Worm (Caenorhabditis elegans): ENCODE results near the gene str-1.
A peak's percentile ranks its signal among the peaks of the same experiment; 100 is the strongest.

Gene str-1

DNA sequence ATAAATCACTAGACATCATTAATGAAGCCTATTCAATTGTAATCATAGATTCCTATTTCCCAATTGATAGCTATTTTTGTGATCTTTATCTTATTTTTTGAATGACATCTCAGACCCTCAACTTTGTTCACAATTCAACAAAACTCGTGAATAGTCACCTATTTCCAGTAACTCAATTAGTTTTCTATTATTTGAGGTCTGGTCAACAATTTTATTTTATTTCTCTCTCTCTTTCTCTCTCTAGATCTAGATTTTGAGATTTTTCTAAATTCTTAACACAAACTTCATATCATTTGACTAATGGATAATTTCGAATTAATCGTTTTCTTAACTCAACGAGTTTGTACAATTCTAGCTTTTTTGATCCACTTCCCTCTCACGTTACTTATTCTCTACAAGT lies at the start of gene str-1:
Gene str-1 (plus strand): TSS at position 301 of the 400 bp plus-strand sequence.
- TF ChIP-seq flt-1 (GFP tag; IDR thresholded peaks at IDR 0.05): no peak
- no peak for TF ChIP-seq sea-1 (GFP tag; conservative IDR thresholded peaks at IDR 0.05)
- no peak for TF ChIP-seq hnd-1 (tag; optimal IDR thresholded peaks at IDR 0.05)
- no peak for TF ChIP-seq hmbx-1 (tag; optimal IDR thresholded peaks at IDR 0.05)
- TF ChIP-seq ceh-13 (GFP tag; optimal IDR thresholded peaks at IDR 0.05): no peak
- TF ChIP-seq B0310.2 (tag; optimal IDR thresholded peaks at IDR 0.05): no peak
- TF ChIP-seq ama-1 (optimal IDR thresholded peaks at IDR 0.05): no peak
- no peak for TF ChIP-seq ceh-36 (tag; optimal IDR thresholded peaks at IDR 0.05)
- TF ChIP-seq hmg-4 (GFP tag; optimal IDR thresholded peaks at IDR 0.05): no peak

DNA sequence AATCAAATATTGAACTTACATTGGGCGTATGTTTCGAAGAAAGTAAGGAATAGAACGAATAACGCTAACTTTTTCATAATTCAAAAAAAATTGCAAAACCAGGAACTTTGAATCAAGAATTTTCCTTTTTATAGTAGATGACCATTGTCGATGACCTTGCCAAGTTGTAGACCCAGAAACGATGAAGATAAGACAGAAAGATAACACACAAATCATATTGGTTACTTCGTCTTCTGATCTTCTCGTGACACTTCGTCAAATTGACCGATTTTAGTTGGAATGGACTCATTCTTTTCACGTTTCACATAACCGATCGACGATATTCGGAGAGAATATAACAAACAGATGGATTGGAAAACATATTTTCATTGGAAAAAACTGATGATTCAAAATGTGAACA lies 41.8 kb upstream of the str-1 start, which contains the start of gene grsp-3:
Gene grsp-3 (minus strand): TSS at position 149 of the 400 bp plus-strand sequence.
- TF ChIP-seq F13C5.2 (tag; optimal IDR thresholded peaks at IDR 0.05) (no peak), ets-7 (tag; optimal IDR thresholded peaks at IDR 0.05) (no peak), B0310.2 (tag; optimal IDR thresholded peaks at IDR 0.05) (no peak), hnd-1 (tag; optimal IDR thresholded peaks at IDR 0.05) (no peak), hmbx-1 (tag; optimal IDR thresholded peaks at IDR 0.05) (no peak), scrt-1 (GFP tag; IDR thresholded peaks at IDR 0.05) (no peak), tbx-37 (GFP tag; conservative IDR thresholded peaks at IDR 0.05) (no peak), flt-1 (GFP tag; IDR thresholded peaks at IDR 0.05) (no peak)

DNA sequence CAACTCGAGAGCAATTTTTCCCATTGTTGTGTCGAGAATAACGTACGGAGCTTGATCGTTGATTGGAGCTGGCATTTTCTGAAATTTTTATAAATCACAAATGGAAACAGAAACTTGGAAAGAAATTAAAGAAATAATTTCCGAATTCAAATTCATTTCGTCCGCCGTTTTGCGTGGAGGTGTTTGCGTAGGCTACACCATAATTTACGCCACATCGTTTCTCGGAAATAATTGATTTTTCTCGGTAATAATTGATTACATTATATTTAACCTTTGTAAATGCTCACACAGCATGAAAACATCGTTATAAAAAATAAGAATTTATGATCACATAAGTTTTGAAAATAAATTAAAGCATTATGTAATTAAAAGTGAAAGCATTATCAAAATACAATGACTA lies 40.4 kb upstream of the str-1 start, which contains the start of gene cyn-12:
Gene cyn-12 (minus strand): TSS at position 78 of the 400 bp plus-strand sequence.
- 0 out of 2 replicates have a peak, but pooled peaks have one; percentile 14 for TF ChIP-seq tbx-37 (GFP tag; conservative IDR thresholded peaks at IDR 0.05)
- TF ChIP-seq ets-7 (tag; optimal IDR thresholded peaks at IDR 0.05): no peak
- no peak for TF ChIP-seq F13C5.2 (tag; optimal IDR thresholded peaks at IDR 0.05)
- no peak for TF ChIP-seq ceh-13 (GFP tag; optimal IDR thresholded peaks at IDR 0.05)
- no peak for TF ChIP-seq hmbx-1 (tag; optimal IDR thresholded peaks at IDR 0.05)
- no peak for TF ChIP-seq tra-4 (tag; optimal IDR thresholded peaks at IDR 0.05)
- TF ChIP-seq hmg-4 (GFP tag; optimal IDR thresholded peaks at IDR 0.05): no peak

DNA sequence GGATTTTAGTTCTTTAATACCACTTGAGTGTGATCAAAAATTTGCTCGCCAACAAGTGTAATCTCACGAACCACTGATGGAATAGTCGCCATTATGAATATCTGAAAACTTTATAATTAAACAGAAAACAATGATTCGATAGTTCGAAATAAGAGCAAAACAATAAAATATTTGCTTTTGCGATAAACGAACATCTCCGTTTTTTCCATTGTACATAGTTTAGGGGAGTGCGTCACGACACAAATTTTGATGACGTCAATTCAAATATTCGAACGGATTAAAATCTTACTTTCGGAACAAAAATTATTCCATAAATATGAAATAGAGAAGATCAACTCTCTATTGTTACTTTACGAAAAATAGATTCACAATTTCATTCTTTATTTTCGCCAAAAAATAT lies 39.6 kb upstream of the str-1 start, which contains the start of gene mutd-1:
Gene mutd-1 (minus strand): TSS at position 101 of the 400 bp plus-strand sequence.
- no peak for TF ChIP-seq tbx-37 (GFP tag; conservative IDR thresholded peaks at IDR 0.05)
- TF ChIP-seq pes-1 (GFP tag; IDR thresholded peaks at IDR 0.05): no peak
- no peak for TF ChIP-seq ets-7 (tag; optimal IDR thresholded peaks at IDR 0.05)
- TF ChIP-seq hmbx-1 (tag; optimal IDR thresholded peaks at IDR 0.05): no peak
- TF ChIP-seq sea-1 (GFP tag; conservative IDR thresholded peaks at IDR 0.05): no peak

DNA sequence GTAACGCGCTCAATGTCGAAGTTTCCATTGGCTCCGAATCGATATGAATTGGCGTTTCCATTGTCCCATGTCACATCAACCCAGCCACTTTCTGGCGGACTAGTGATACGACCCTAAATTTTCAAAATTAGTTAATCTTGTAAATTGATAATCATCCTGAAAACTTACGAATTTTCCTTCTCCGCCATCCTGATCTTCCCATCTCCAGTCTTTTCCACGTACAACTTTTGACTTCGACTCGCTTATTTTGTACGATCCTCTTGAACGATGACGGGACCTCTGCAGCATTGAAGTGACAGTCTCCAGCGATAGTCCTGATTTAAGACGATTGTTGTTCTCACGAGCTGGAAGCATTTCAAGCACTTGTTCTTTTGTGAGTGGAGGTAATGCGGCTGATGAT lies 34.4 kb upstream of the str-1 start:
- no peak for TF ChIP-seq B0310.2 (tag; optimal IDR thresholded peaks at IDR 0.05)
- TF ChIP-seq sea-1 (GFP tag; conservative IDR thresholded peaks at IDR 0.05): no peak
- TF ChIP-seq hnd-1 (tag; optimal IDR thresholded peaks at IDR 0.05): no peak
- no peak for TF ChIP-seq scrt-1 (GFP tag; IDR thresholded peaks at IDR 0.05)
- no peak for TF ChIP-seq hmg-4 (GFP tag; optimal IDR thresholded peaks at IDR 0.05)
- TF ChIP-seq ceh-36 (tag; optimal IDR thresholded peaks at IDR 0.05): no peak
- no peak for TF ChIP-seq ets-7 (tag; optimal IDR thresholded peaks at IDR 0.05)
- TF ChIP-seq tbx-37 (GFP tag; conservative IDR thresholded peaks at IDR 0.05): no peak
- no peak for TF ChIP-seq flt-1 (GFP tag; IDR thresholded peaks at IDR 0.05)
- no peak for TF ChIP-seq tbx-11 (GFP tag; IDR thresholded peaks at IDR 0.05)
- no peak for TF ChIP-seq ama-1 (optimal IDR thresholded peaks at IDR 0.05)
- no peak for TF ChIP-seq hmbx-1 (tag; optimal IDR thresholded peaks at IDR 0.05)
- no peak for TF ChIP-seq tra-4 (tag; optimal IDR thresholded peaks at IDR 0.05)
- TF ChIP-seq ceh-13 (GFP tag; optimal IDR thresholded peaks at IDR 0.05): no peak
- no peak for TF ChIP-seq pes-1 (GFP tag; IDR thresholded peaks at IDR 0.05)
- TF ChIP-seq F13C5.2 (tag; optimal IDR thresholded peaks at IDR 0.05): no peak
- no peak for TF ChIP-seq aly-1 (tag; optimal IDR thresholded peaks at IDR 0.05)

DNA sequence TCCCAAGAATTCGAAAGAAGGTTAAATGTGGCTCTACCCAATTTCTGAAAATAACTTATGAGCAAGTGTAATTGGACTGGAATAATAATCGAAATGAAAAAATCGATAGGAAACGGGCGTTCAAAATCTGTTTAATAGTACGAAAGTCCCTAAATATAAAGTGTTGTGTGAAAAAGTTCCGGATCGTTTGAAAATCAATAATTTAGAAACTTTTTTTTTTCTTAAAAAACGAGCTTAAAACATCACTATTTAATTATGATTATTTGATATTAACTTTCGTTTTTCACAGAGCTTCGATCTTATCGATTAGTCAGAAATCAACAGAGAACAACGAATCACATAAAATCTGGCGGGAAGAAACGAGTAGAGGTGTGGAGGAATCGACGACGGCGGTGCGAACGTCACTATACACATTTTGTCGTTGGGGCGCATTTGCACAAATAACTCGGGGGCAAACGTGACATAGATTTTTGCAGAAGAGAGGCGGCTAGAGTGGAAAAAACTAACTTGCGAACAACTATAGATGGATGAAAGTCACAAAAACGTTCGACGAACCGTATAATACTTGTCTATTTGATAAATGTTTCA lies 28.8 kb upstream of the str-1 start, which contains the start of gene hecd-1:
Gene hecd-1 (minus strand): TSS at position 51 of the 588 bp plus-strand sequence.
- no peak for TF ChIP-seq ets-7 (tag; optimal IDR thresholded peaks at IDR 0.05)
- TF ChIP-seq flt-1 (GFP tag; IDR thresholded peaks at IDR 0.05): no peak
- TF ChIP-seq aly-1 (tag; optimal IDR thresholded peaks at IDR 0.05): no peak

DNA sequence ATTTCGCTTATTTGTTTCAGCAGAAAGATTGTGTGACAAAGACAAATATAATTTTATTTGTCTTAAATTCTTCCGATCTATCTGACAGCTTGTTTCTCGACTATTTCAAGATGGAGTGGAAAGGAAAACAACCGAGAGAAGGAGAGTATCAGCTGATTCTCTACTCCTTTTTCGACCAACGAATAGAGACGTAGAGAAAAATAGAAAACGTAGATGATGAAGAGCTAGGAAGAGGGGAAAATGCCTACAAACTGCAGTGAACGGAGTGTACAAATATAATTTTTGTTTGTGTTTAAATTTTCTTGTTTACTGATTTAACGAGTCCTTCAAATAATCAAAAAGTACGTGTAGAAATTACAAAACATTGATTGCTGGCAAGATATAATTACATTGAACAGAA lies 25.9 kb upstream of the str-1 start:
- no peak for TF ChIP-seq scrt-1 (GFP tag; IDR thresholded peaks at IDR 0.05)
- TF ChIP-seq tbx-37 (GFP tag; conservative IDR thresholded peaks at IDR 0.05): no peak
- no peak for TF ChIP-seq hnd-1 (tag; optimal IDR thresholded peaks at IDR 0.05)
- TF ChIP-seq hmg-4 (GFP tag; optimal IDR thresholded peaks at IDR 0.05): no peak
- TF ChIP-seq aly-1 (tag; optimal IDR thresholded peaks at IDR 0.05): no peak
- TF ChIP-seq tra-4 (tag; optimal IDR thresholded peaks at IDR 0.05): no peak
- TF ChIP-seq hmbx-1 (tag; optimal IDR thresholded peaks at IDR 0.05): no peak
- TF ChIP-seq ets-7 (tag; optimal IDR thresholded peaks at IDR 0.05): no peak
- TF ChIP-seq pes-1 (GFP tag; IDR thresholded peaks at IDR 0.05): no peak
- TF ChIP-seq flt-1 (GFP tag; IDR thresholded peaks at IDR 0.05): no peak
- no peak for TF ChIP-seq sea-1 (GFP tag; conservative IDR thresholded peaks at IDR 0.05)
- no peak for TF ChIP-seq B0310.2 (tag; optimal IDR thresholded peaks at IDR 0.05)
- TF ChIP-seq tbx-11 (GFP tag; IDR thresholded peaks at IDR 0.05): no peak
- TF ChIP-seq ceh-13 (GFP tag; optimal IDR thresholded peaks at IDR 0.05): no peak

DNA sequence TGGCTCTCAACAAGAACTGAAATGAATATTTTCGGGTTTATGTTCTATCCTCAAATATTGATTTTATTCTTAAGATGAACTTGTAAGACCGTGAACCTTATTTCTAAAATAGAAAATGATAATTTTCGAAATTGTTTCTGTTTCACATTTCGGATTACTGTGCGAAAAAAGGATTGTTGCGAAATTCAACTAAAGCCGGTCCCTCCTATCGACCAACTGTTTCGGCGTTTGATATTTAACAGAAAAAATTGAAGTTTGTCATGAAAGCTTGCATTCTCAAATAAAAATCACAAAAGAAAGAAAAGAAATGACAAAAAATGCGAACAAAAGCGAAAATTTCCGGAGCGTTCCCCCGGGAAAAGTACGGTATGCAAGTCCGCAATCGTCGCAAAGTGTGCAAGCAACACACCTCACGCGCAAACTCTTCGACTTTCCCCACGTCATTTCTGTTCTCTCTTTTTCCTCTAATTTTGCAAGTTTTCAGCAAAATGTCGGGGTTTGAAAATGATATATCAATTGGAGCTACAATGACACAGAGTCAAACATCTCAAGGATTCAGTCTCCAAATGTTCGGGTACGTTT lies 24.5 kb upstream of the str-1 start, which contains the start of gene C34D4.4:
Gene C34D4.4 (plus strand): TSS at position 342 of the 582 bp plus-strand sequence.
- TF ChIP-seq hmg-4 (GFP tag; optimal IDR thresholded peaks at IDR 0.05): peak; percentile 14
- no peak for TF ChIP-seq ets-7 (tag; optimal IDR thresholded peaks at IDR 0.05)

All from whole organism, early embryonic.